Fruit fly (Drosophila melanogaster) whole organism, embryonic: ENCODE data around the gene Vm34Ca.
A peak's percentile ranks its signal among the peaks of the same experiment; 100 is the strongest.

Source experiments
- CG11695 ChIP-seq: fragments of 200-800 bp; sonication (Bioruptor generic); IDR thresholded peaks from 3 replicates; pipeline ENCODE4 v1.3.6; 2022; ENCODE audit warnings: missing biosample characterization, missing genetic modification characterization
- CG15696 ChIP-seq: fragments of 200-800 bp; sonication (Bioruptor generic); optimal IDR thresholded peaks from 2 replicates; lab custom pipeline; 2019; ENCODE audit warnings: missing biosample characterization, mild to moderate bottlenecking, missing genetic modification characterization, moderate library complexity
- CG16779 ChIP-seq: fragments of 200-800 bp; sonication (Bioruptor generic); IDR thresholded peaks from 2 replicates; pipeline ENCODE4 v1.3.6; 2022; ENCODE audit warnings: missing biosample characterization, missing genetic modification characterization
- CG16815 ChIP-seq: fragments of 200-800 bp; sonication (Bioruptor generic); optimal IDR thresholded peaks from 3 replicates; lab custom pipeline; 2017; ENCODE audit warnings: missing biosample characterization, mild to moderate bottlenecking, missing genetic modification characterization
- CG17359 ChIP-seq: fragments of 200-800 bp; sonication (Bioruptor generic); optimal IDR thresholded peaks from 3 replicates; lab custom pipeline; 2018; ENCODE audit warnings: missing biosample characterization, mild to moderate bottlenecking, missing genetic modification characterization, moderate library complexity
- CG17361 ChIP-seq: fragments of 200-800 bp; sonication (Bioruptor generic); IDR thresholded peaks from 3 replicates; pipeline ENCODE4 v1.3.6; 2022; ENCODE audit warnings: missing biosample characterization, missing genetic modification characterization
- CG17802 ChIP-seq: fragments of 200-800 bp; sonication (Bioruptor generic); optimal IDR thresholded peaks from 2 replicates; lab custom pipeline; 2018; ENCODE audit warnings: missing biosample characterization, mild to moderate bottlenecking, missing genetic modification characterization, moderate library complexity
- CG31224 ChIP-seq: fragments of 200-800 bp; sonication (Bioruptor generic); IDR thresholded peaks from 2 replicates; pipeline ENCODE4 v1.3.6; 2022; ENCODE audit warnings: missing biosample characterization, missing genetic modification characterization
- CG4282 ChIP-seq: fragments of 200-800 bp; sonication (Bioruptor generic); optimal IDR thresholded peaks from 2 replicates; lab custom pipeline; 2016; ENCODE audit warnings: missing biosample characterization, missing genetic modification characterization
- CG4820 ChIP-seq: fragments of 200-800 bp; sonication (Bioruptor generic); optimal IDR thresholded peaks from 3 replicates; lab custom pipeline; 2016; ENCODE audit warnings: missing biosample characterization, missing genetic modification characterization
- CG6175 ChIP-seq: fragments of 200-800 bp; sonication (Bioruptor generic); IDR thresholded peaks from 3 replicates; pipeline ENCODE4 v1.3.6; 2022; ENCODE audit warnings: missing biosample characterization, missing genetic modification characterization
- CG7357 ChIP-seq: fragments of 200-800 bp; sonication (Bioruptor generic); IDR thresholded peaks from 3 replicates; pipeline ENCODE4 v1.3.6; 2022; ENCODE audit warnings: missing biosample characterization, missing genetic modification characterization
- CG7372 ChIP-seq: fragments of 200-800 bp; sonication (Bioruptor generic); IDR thresholded peaks from 2 replicates; pipeline ENCODE4 v1.3.6; 2022; ENCODE audit warnings: missing biosample characterization, missing genetic modification characterization
- CG7987 ChIP-seq: fragments of 200-800 bp; sonication (Bioruptor generic); optimal IDR thresholded peaks from 2 replicates; lab custom pipeline; 2018; ENCODE audit warnings: missing biosample characterization, mild to moderate bottlenecking, missing genetic modification characterization, moderate library complexity
- CG8281 ChIP-seq: fragments of 200-800 bp; sonication (Bioruptor generic); optimal IDR thresholded peaks from 2 replicates; lab custom pipeline; 2018; ENCODE audit warnings: missing biosample characterization, mild to moderate bottlenecking, missing genetic modification characterization, moderate library complexity
- CG8478 ChIP-seq: fragments of >200 bp; optimal IDR thresholded peaks from 2 replicates; lab custom pipeline; 2018
- CG9727 ChIP-seq: fragments of 200-800 bp; sonication (Bioruptor generic); optimal IDR thresholded peaks from 3 replicates; lab custom pipeline; 2017; ENCODE audit warnings: missing biosample characterization, mild to moderate bottlenecking, missing genetic modification characterization
- CG9932 ChIP-seq: fragments of 200-800 bp; sonication (Bioruptor generic); IDR thresholded peaks from 2 replicates; pipeline ENCODE4 v1.3.6; 2022; ENCODE audit warnings: missing biosample characterization, missing genetic modification characterization
- Doc2 ChIP-seq: fragments of 200-800 bp; sonication (Bioruptor generic); IDR thresholded peaks from 2 replicates; pipeline ENCODE4 v1.3.6; 2022; ENCODE audit warnings: missing biosample characterization, missing genetic modification characterization
- Doc3 ChIP-seq: fragments of 200-800 bp; sonication (Bioruptor generic); IDR thresholded peaks from 3 replicates; pipeline ENCODE4 v1.3.6; 2022; ENCODE audit warnings: missing biosample characterization, missing genetic modification characterization; ENCODE audit not compliant: partially characterized antibody
- Dp ChIP-seq: fragments of 200-800 bp; sonication (Bioruptor generic); optimal IDR thresholded peaks from 2 replicates; lab custom pipeline; 2018; ENCODE audit warnings: missing biosample characterization, mild to moderate bottlenecking, missing genetic modification characterization, moderate library complexity
- E2f2 ChIP-seq: fragments of 200-800 bp; sonication (Bioruptor generic); IDR thresholded peaks from 2 replicates; pipeline ENCODE4 v1.3.6; 2022; ENCODE audit warnings: missing biosample characterization, missing genetic modification characterization
- Fer1 ChIP-seq: fragments of 200-800 bp; sonication (Bioruptor generic); optimal IDR thresholded peaks from 2 replicates; lab custom pipeline; 2017; ENCODE audit warnings: missing biosample characterization, mild to moderate bottlenecking, missing genetic modification characterization
- Fer2 ChIP-seq: fragments of 200-800 bp; sonication (Bioruptor generic); optimal IDR thresholded peaks from 2 replicates; lab custom pipeline; 2018; ENCODE audit warnings: missing biosample characterization, mild to moderate bottlenecking, missing genetic modification characterization, moderate library complexity
- Hr39 ChIP-seq: fragments of >200 bp; optimal IDR thresholded peaks from 2 replicates; lab custom pipeline; 2017
- MESR4 ChIP-seq: fragments of 200-800 bp; sonication (Bioruptor generic); optimal IDR thresholded peaks from 2 replicates; lab custom pipeline; 2018; ENCODE audit warnings: missing biosample characterization, mild to moderate bottlenecking, missing genetic modification characterization, moderate library complexity
- Max ChIP-seq: fragments of 200-800 bp; sonication (Bioruptor generic); optimal IDR thresholded peaks from 2 replicates; lab custom pipeline; 2016; ENCODE audit warnings: missing biosample characterization, mild to moderate bottlenecking, missing genetic modification characterization
- Med ChIP-seq: fragments of 200-800 bp; sonication (Bioruptor generic); peaks from one replicate; lab custom pipeline; 2016; ENCODE audit warnings: missing biosample characterization, missing genetic modification characterization, mild to moderate bottlenecking, inconsistent platforms, moderate library complexity
- NK7.1 ChIP-seq: fragments of 200-800 bp; sonication (Bioruptor generic); optimal IDR thresholded peaks from 3 replicates; lab custom pipeline; 2016; ENCODE audit warnings: missing biosample characterization, missing genetic modification characterization
- Neu2 ChIP-seq: fragments of 200-800 bp; sonication (Bioruptor generic); optimal IDR thresholded peaks from 3 replicates; lab custom pipeline; 2016; ENCODE audit warnings: missing biosample characterization, missing genetic modification characterization, borderline replicate concordance
- Sin3A ChIP-seq: fragments of >200 bp; optimal IDR thresholded peaks from 2 replicates; lab custom pipeline; 2018
- Sox102F ChIP-seq: fragments of 200-800 bp; sonication (Bioruptor generic); optimal IDR thresholded peaks from 2 replicates; lab custom pipeline; 2018; ENCODE audit warnings: missing biosample characterization, mild to moderate bottlenecking, missing genetic modification characterization, moderate library complexity
- Spps ChIP-seq: fragments of 200-800 bp; sonication (Bioruptor generic); optimal IDR thresholded peaks from 2 replicates; lab custom pipeline; 2018; ENCODE audit warnings: missing biosample characterization, mild to moderate bottlenecking, missing genetic modification characterization
- TFAM ChIP-seq: fragments of 200-800 bp; sonication (Bioruptor generic); optimal IDR thresholded peaks from 2 replicates; lab custom pipeline; 2017; ENCODE audit warnings: missing biosample characterization, missing genetic modification characterization, inconsistent platforms
- Usf ChIP-seq: fragments of 200-800 bp; sonication (Bioruptor generic); optimal IDR thresholded peaks from 2 replicates; lab custom pipeline; 2017; ENCODE audit warnings: missing genotype, missing biosample characterization, missing genetic modification characterization
- Vsx1 ChIP-seq: fragments of 200-800 bp; sonication (Bioruptor generic); optimal IDR thresholded peaks from 2 replicates; lab custom pipeline; 2017; ENCODE audit warnings: missing biosample characterization, mild to moderate bottlenecking, missing genetic modification characterization, missing genetic modification reagents
- ap ChIP-seq: fragments of 200-800 bp; sonication (Bioruptor generic); IDR thresholded peaks from 2 replicates; pipeline ENCODE4 v1.3.6; 2022; ENCODE audit warnings: missing biosample characterization, missing genetic modification characterization
- az2 ChIP-seq: fragments of 200-800 bp; sonication (Bioruptor generic); optimal IDR thresholded peaks from 3 replicates; lab custom pipeline; 2016; ENCODE audit warnings: missing biosample characterization, missing genetic modification characterization
- chm ChIP-seq: fragments of 200-800 bp; sonication (Bioruptor generic); IDR thresholded peaks from 2 replicates; pipeline ENCODE4 v1.3.6; 2022; ENCODE audit warnings: missing biosample characterization, missing genetic modification characterization
- chn ChIP-seq: fragments of 200-800 bp; sonication (Bioruptor generic); optimal IDR thresholded peaks from 2 replicates; lab custom pipeline; 2016; ENCODE audit warnings: missing biosample characterization, missing genetic modification characterization
- dysf ChIP-seq: fragments of 200-800 bp; sonication (Bioruptor generic); IDR thresholded peaks from 3 replicates; pipeline ENCODE4 v1.3.6; 2022; ENCODE audit warnings: missing biosample characterization, missing genetic modification characterization
- ftz-f1 ChIP-seq: fragments of 200-800 bp; sonication (Bioruptor generic); optimal IDR thresholded peaks from 2 replicates; lab custom pipeline; 2016; ENCODE audit warnings: missing biosample characterization, missing genetic modification characterization
- gem ChIP-seq: fragments of 200-800 bp; sonication (Bioruptor generic); optimal IDR thresholded peaks from 2 replicates; lab custom pipeline; 2019; ENCODE audit warnings: missing biosample characterization, mild to moderate bottlenecking, missing genetic modification characterization, moderate library complexity
- h ChIP-seq: fragments of >200 bp; optimal IDR thresholded peaks from 2 replicates; lab custom pipeline; 2017
- mirr ChIP-seq: fragments of 200-800 bp; sonication (Bioruptor generic); optimal IDR thresholded peaks from 3 replicates; lab custom pipeline; 2018; ENCODE audit warnings: missing biosample characterization, mild to moderate bottlenecking, missing genetic modification characterization
- nom ChIP-seq: fragments of 200-800 bp; sonication (Bioruptor generic); optimal IDR thresholded peaks from 2 replicates; lab custom pipeline; 2017; ENCODE audit warnings: missing biosample characterization, missing genetic modification characterization, mild to moderate bottlenecking, moderate library complexity, missing genetic modification reagents
- pita ChIP-seq: fragments of 200-800 bp; sonication (Bioruptor generic); optimal IDR thresholded peaks from 2 replicates; lab custom pipeline; 2017; ENCODE audit warnings: missing biosample characterization, mild to moderate bottlenecking, missing genetic modification characterization
- prd ChIP-seq, 3 experiments: fragments of >200 bp in 2 of 3; fragments of 200-800 bp in 1 of 3; sonication (Bioruptor generic) in 1 of 3; optimal IDR thresholded peaks in 2 of 3; IDR thresholded peaks in 1 of 3; 2 replicates in 2 of 3; 3 replicates in 1 of 3; pipeline versions ENCODE4 v1.3.6 to Lab custom; 2017 to 2022; ENCODE audit warnings: missing biosample characterization in 1 of 3, missing genetic modification characterization in 1 of 3
- pum ChIP-seq: fragments of 200-800 bp; sonication (Bioruptor generic); optimal IDR thresholded peaks from 2 replicates; lab custom pipeline; 2016; ENCODE audit warnings: missing biosample characterization, missing genetic modification characterization
- sima ChIP-seq: fragments of 200-800 bp; sonication (Bioruptor generic); optimal IDR thresholded peaks from 2 replicates; lab custom pipeline; 2016; ENCODE audit warnings: missing biosample characterization, missing genetic modification characterization
- toy ChIP-seq: fragments of 200-800 bp; sonication (Bioruptor generic); IDR thresholded peaks from 2 replicates; pipeline ENCODE4 v1.3.6; 2022; ENCODE audit warnings: missing biosample characterization, missing genetic modification characterization
- unc-4 ChIP-seq: fragments of 200-800 bp; sonication (Bioruptor generic); IDR thresholded peaks from 2 replicates; pipeline ENCODE4 v1.3.6; 2022; ENCODE audit warnings: missing biosample characterization, missing genetic modification characterization; ENCODE audit not compliant: partially characterized antibody

Gene Vm34Ca

dm6 chr2L:13368940-13369339 lies 42.5 kb downstream of the Vm34Ca start, which contains the start of gene CG31855 (continued):
- TF ChIP-seq CG4282 (GFP tag; lab: Kevin White, UChicago), result peak; percentile 76
- no peak for TF ChIP-seq sima (GFP tag; lab: Kevin White, UChicago)
- TF ChIP-seq nom (GFP tag; lab: Kevin White, UChicago), result peak; percentile 73
- peak; percentile 79 for TF ChIP-seq CG7987 (GFP tag; lab: Kevin White, UChicago)
- TF ChIP-seq CG7372, result peak; percentile 78
- TF ChIP-seq ftz-f1 (GFP tag; lab: Kevin White, UChicago), result no peak
- no peak for TF ChIP-seq toy (GFP tag; lab: Robert Waterston, UW)
- TF ChIP-seq CG7357 (GFP tag; lab: Robert Waterston, UW), result peak; percentile 14; the same call in 1 of the 3 replicates
- no peak for TF ChIP-seq pita (GFP tag; lab: Kevin White, UChicago)
- TF ChIP-seq CG8478 (lab: Kevin White, UChicago), result no peak
- TF ChIP-seq TFAM, result no peak
- TF ChIP-seq ap (GFP tag; lab: Robert Waterston, UW), result peak; percentile 60
- peak; percentile 59 for TF ChIP-seq CG4820 (GFP tag; lab: Kevin White, UChicago)
- peak; percentile 64 for TF ChIP-seq CG15696 (tag; lab: Kevin White, UChicago)
- no peak for TF ChIP-seq Doc2 (GFP tag; lab: Robert Waterston, UW)
- TF ChIP-seq Usf (GFP tag; lab: Kevin White, UChicago), result peak; percentile 9
- TF ChIP-seq Dp (GFP tag; lab: Kevin White, UChicago), result peak; percentile 25
- 0 out of 3 replicates have a peak, but pooled peaks have one; percentile 30 for TF ChIP-seq CG6175 (GFP tag; lab: Robert Waterston, UW)
- TF ChIP-seq CG9727 (GFP tag; lab: Kevin White, UChicago), result peak; percentile 72
- TF ChIP-seq MESR4, result peak; percentile 75
- TF ChIP-seq E2f2 (GFP tag; lab: Robert Waterston, UW), result peak; percentile 49; the same call in 1 of the 2 replicates
- TF ChIP-seq Vsx1 (GFP tag; lab: Kevin White, UChicago), result peak; percentile 36
- no peak for TF ChIP-seq Neu2 (GFP tag; lab: Kevin White, UChicago)
- TF ChIP-seq prd (optimal IDR thresholded peaks at IDR 0.05; lab: Kevin White, UChicago), result no peak
- TF ChIP-seq prd (GFP tag; IDR thresholded peaks at IDR 0.05; lab: Robert Waterston, UW), result peak; percentile 83
- TF ChIP-seq Fer2 (tag; lab: Kevin White, UChicago), result peak; percentile 79
- TF ChIP-seq unc-4 (GFP tag; lab: Robert Waterston, UW), result no peak
- TF ChIP-seq CG17361 (GFP tag; lab: Robert Waterston, UW), result peak; percentile 73; the same call in 2 of the 3 replicates
- peak; percentile 81 for TF ChIP-seq Max (GFP tag; lab: Kevin White, UChicago)
- peak; percentile 95 for TF ChIP-seq CG9932 (GFP tag; lab: Robert Waterston, UW)
- peak; percentile 87 for TF ChIP-seq chn (GFP tag; lab: Kevin White, UChicago)
- TF ChIP-seq CG17802 (tag; lab: Kevin White, UChicago), result peak; percentile 42
- TF ChIP-seq CG17359 (tag; lab: Kevin White, UChicago), result peak; percentile 86
- TF ChIP-seq NK7.1 (GFP tag; lab: Kevin White, UChicago), result no peak
- TF ChIP-seq CG31224 (GFP tag; lab: Robert Waterston, UW), result peak; percentile 52; the same call in 1 of the 2 replicates
- peak; percentile 86 for TF ChIP-seq CG16779 (GFP tag; lab: Robert Waterston, UW)
- TF ChIP-seq Sin3A, result no peak
- peak; percentile 83 for TF ChIP-seq chm
- TF ChIP-seq h, result no peak
- TF ChIP-seq Doc3 (GFP tag; lab: Robert Waterston, UW), result no peak
- peak; percentile 95 for TF ChIP-seq Med
- TF ChIP-seq Spps (tag; lab: Kevin White, UChicago), result peak; percentile 43
- peak; percentile 85 for TF ChIP-seq gem (tag; lab: Kevin White, UChicago)
- TF ChIP-seq dysf (GFP tag; lab: Robert Waterston, UW), result peak; percentile 83
- TF ChIP-seq CG16815 (GFP tag; lab: Kevin White, UChicago), result peak; percentile 63
- peak; percentile 70 for TF ChIP-seq CG11695 (GFP tag; lab: Robert Waterston, UW)
- peak; percentile 85 for TF ChIP-seq Fer1
- TF ChIP-seq Hr39 (lab: Kevin White, UChicago), result no peak
- TF ChIP-seq mirr (GFP tag; lab: Kevin White, UChicago), result peak; percentile 66
- peak; percentile 49 for TF ChIP-seq CG8281 (tag; lab: Kevin White, UChicago)
- TF ChIP-seq Sox102F, result peak; percentile 71
- peak; percentile 81 for TF ChIP-seq pum (GFP tag; lab: Kevin White, UChicago)
- TF ChIP-seq az2 (GFP tag; lab: Kevin White, UChicago), result peak; percentile 87
